Worm (Caenorhabditis elegans) whole organism, young adult: ENCODE measurements around the gene syf-2.

Experiments used
- F10E7.11 ChIP-seq: sonication (generic microtip); optimal IDR thresholded peaks from 2 replicates; lab custom pipeline; 2017; ENCODE audit warnings: mild to moderate bottlenecking, missing genetic modification characterization, moderate library complexity, missing compliant biosample characterization
- F52B5.7 ChIP-seq: sonication (generic microtip); optimal IDR thresholded peaks from 2 replicates; lab custom pipeline; 2016; ENCODE audit warnings: mild to moderate bottlenecking, missing genetic modification characterization, missing compliant biosample characterization
- T07F8.4 ChIP-seq: sonication (generic microtip); optimal IDR thresholded peaks from 2 replicates; lab custom pipeline; 2016; ENCODE audit warnings: mild to moderate bottlenecking, missing genetic modification characterization, moderate library complexity, missing compliant biosample characterization
- Y79H2A.3 ChIP-seq: fragments of 200-800 bp; sonication (Bioruptor generic); conservative IDR thresholded peaks from 2 replicates; pipeline ENCODE4 v1.3.6; 2022; ENCODE audit warnings: missing genetic modification reagents, missing genetic modification characterization, missing compliant biosample characterization
- ceh-27 ChIP-seq: fragments of 200-800 bp; sonication (Bioruptor generic); optimal IDR thresholded peaks from 2 replicates; lab custom pipeline; 2018; ENCODE audit warnings: mild to moderate bottlenecking, missing genetic modification characterization, moderate library complexity, missing compliant biosample characterization
- ceh-40 ChIP-seq: fragments of 200-800 bp; sonication (Bioruptor generic); IDR thresholded peaks from 2 replicates; pipeline ENCODE4 v1.3.6; 2022; ENCODE audit warnings: missing genetic modification characterization, missing compliant biosample characterization
- dox-1 ChIP-seq: fragments of 200-800 bp; sonication (Bioruptor generic); IDR thresholded peaks from 2 replicates; pipeline ENCODE4 v1.3.6; 2022; ENCODE audit warnings: missing genetic modification reagents, missing genetic modification characterization, missing compliant biosample characterization
- ekl-4 ChIP-seq: fragments of 200-800 bp; sonication (Bioruptor generic); IDR thresholded peaks from 2 replicates; pipeline ENCODE4 v1.3.6; 2022; ENCODE audit warnings: missing genetic modification reagents, missing genetic modification characterization, missing compliant biosample characterization
- hrde-1 ChIP-seq: sonication (generic microtip); optimal IDR thresholded peaks from 2 replicates; lab custom pipeline; 2016; ENCODE audit warnings: missing genetic modification characterization, mild to moderate bottlenecking, missing compliant biosample characterization, moderate library complexity, missing genotype, missing genetic modification reagents, borderline replicate concordance
- lin-26 ChIP-seq: fragments of 200-800 bp; sonication (Bioruptor generic); IDR thresholded peaks from 2 replicates; pipeline ENCODE4 v1.3.6; 2022; ENCODE audit warnings: missing genetic modification reagents, missing genetic modification characterization, missing compliant biosample characterization
- tbx-9 ChIP-seq: sonication (generic microtip); optimal IDR thresholded peaks from 2 replicates; lab custom pipeline; 2016; ENCODE audit warnings: borderline replicate concordance, missing genetic modification characterization, inconsistent platforms, missing compliant biosample characterization
- ztf-3 ChIP-seq: fragments of 200-800 bp; sonication (Bioruptor generic); optimal IDR thresholded peaks from 2 replicates; lab custom pipeline; 2018; ENCODE audit warnings: mild to moderate bottlenecking, missing genetic modification characterization, missing compliant biosample characterization

syf-2 gene

ce11 chrIII:7112285-7112684 is 49.6 kb downstream of the syf-2 start:
- TF ChIP-seq F10E7.11 (tag; lab: Kevin White, UChicago) (no peak), hrde-1 (tag; lab: Kevin White, UChicago) (no peak), ceh-27 (GFP tag; lab: Kevin White, UChicago) (no peak), ceh-40 (GFP tag; lab: Robert Waterston, UW) (no peak), T07F8.4 (tag; lab: Kevin White, UChicago) (no peak), Y79H2A.3 (GFP tag; lab: Robert Waterston, UW) (no peak), ztf-3 (no peak), F52B5.7 (tag; lab: Kevin White, UChicago) (no peak), dox-1 (GFP tag; lab: Robert Waterston, UW) (no peak), tbx-9 (tag; lab: Kevin White, UChicago) (no peak)

- TF ChIP-seq lin-26 (GFP tag; lab: Robert Waterston, UW) (0 out of 2 replicates have a peak, but pooled peaks have one; percentile 18), ekl-4 (no peak)
Observed at ce11 chrIII:7111793-7112192, 50.1 kb downstream of the syf-2 start, which contains the start of gene B0280.7. Gene B0280.7, minus strand, starts transcription at chrIII:7111893.
